Fruit fly (Drosophila melanogaster) whole organism, pupa: ENCODE results near the gene CG31650.
A peak's percentile ranks its signal among the peaks of the same experiment; 100 is the strongest.

Source experiments
- CG10348 ChIP-seq: fragments of 200-800 bp; sonication (Bioruptor generic); IDR thresholded peaks from 2 replicates; pipeline ENCODE4 v1.3.6; 2022; ENCODE audit warnings: missing biosample characterization, missing genetic modification characterization
- CG12605 ChIP-seq: fragments of 200-800 bp; sonication (Bioruptor generic); IDR thresholded peaks from 2 replicates; pipeline ENCODE4 v1.3.6; 2022; ENCODE audit warnings: missing biosample characterization, missing genetic modification characterization
- CG13204 ChIP-seq: fragments of 200-800 bp; sonication (Bioruptor generic); optimal IDR thresholded peaks from 2 replicates; lab custom pipeline; 2018; ENCODE audit warnings: missing biosample characterization, mild to moderate bottlenecking, missing genetic modification characterization, moderate library complexity
- CG14655 ChIP-seq: fragments of 200-800 bp; sonication (Bioruptor generic); optimal IDR thresholded peaks from 3 replicates; lab custom pipeline; 2017; ENCODE audit warnings: mild to moderate bottlenecking, missing biosample characterization, missing genetic modification reagents, missing genetic modification characterization
- CG15710 ChIP-seq: fragments of 200-800 bp; sonication (Bioruptor generic); optimal IDR thresholded peaks from 2 replicates; lab custom pipeline; 2018; ENCODE audit warnings: missing biosample characterization, mild to moderate bottlenecking, missing genetic modification characterization, moderate library complexity
- CG17806 ChIP-seq: fragments of 200-800 bp; sonication (Bioruptor generic); optimal IDR thresholded peaks from 2 replicates; lab custom pipeline; 2018; ENCODE audit warnings: missing biosample characterization, mild to moderate bottlenecking, missing genetic modification characterization, moderate library complexity
- CG32121 ChIP-seq: fragments of 200-800 bp; sonication (Bioruptor generic); IDR thresholded peaks from 2 replicates; pipeline ENCODE4 v1.3.6; 2022; ENCODE audit warnings: missing biosample characterization, missing genetic modification characterization
- CG34367 ChIP-seq: fragments of 200-800 bp; sonication (Bioruptor generic); optimal IDR thresholded peaks from 2 replicates; lab custom pipeline; 2018; ENCODE audit warnings: missing biosample characterization, mild to moderate bottlenecking, missing genetic modification characterization
- CG4496 ChIP-seq: fragments of 200-800 bp; sonication (Bioruptor generic); IDR thresholded peaks from 3 replicates; pipeline ENCODE4 v1.3.6; 2022; ENCODE audit warnings: missing biosample characterization, missing genetic modification characterization
- CG8159 ChIP-seq: fragments of 200-800 bp; sonication (Bioruptor generic); optimal IDR thresholded peaks from 3 replicates; lab custom pipeline; 2018; ENCODE audit warnings: missing biosample characterization, mild to moderate bottlenecking, missing genetic modification characterization, moderate library complexity
- CG8301 ChIP-seq: fragments of 200-800 bp; sonication (Bioruptor generic); optimal IDR thresholded peaks from 2 replicates; lab custom pipeline; 2018; ENCODE audit warnings: missing biosample characterization, mild to moderate bottlenecking, missing genetic modification characterization
- CG9948 ChIP-seq: fragments of 200-800 bp; sonication (Bioruptor generic); optimal IDR thresholded peaks from 2 replicates; lab custom pipeline; 2018; ENCODE audit warnings: missing biosample characterization, mild to moderate bottlenecking, missing genetic modification characterization, moderate library complexity
- D1 ChIP-seq: fragments of 200-800 bp; sonication (Bioruptor generic); optimal IDR thresholded peaks from 2 replicates; lab custom pipeline; 2018; ENCODE audit warnings: missing biosample characterization, mild to moderate bottlenecking, missing genetic modification characterization, moderate library complexity
- EcR ChIP-seq: fragments of 200-800 bp; sonication (Bioruptor generic); optimal IDR thresholded peaks from 3 replicates; lab custom pipeline; 2019; ENCODE audit warnings: missing biosample characterization, missing genetic modification characterization, mild to moderate bottlenecking, moderate library complexity, missing genetic modification reagents
- Ets98B ChIP-seq: fragments of 200-800 bp; sonication (Bioruptor generic); IDR thresholded peaks from 2 replicates; pipeline ENCODE4 v1.3.6; 2022; ENCODE audit warnings: missing biosample characterization, missing genetic modification characterization
- Pif1A ChIP-seq: fragments of 200-800 bp; sonication (Bioruptor generic); optimal IDR thresholded peaks from 3 replicates; lab custom pipeline; 2016; ENCODE audit warnings: missing biosample characterization, missing genetic modification characterization
- Pif1B ChIP-seq: fragments of 200-800 bp; sonication (Bioruptor generic); optimal IDR thresholded peaks from 3 replicates; lab custom pipeline; 2016; ENCODE audit warnings: missing biosample characterization, missing genetic modification characterization
- Snoo ChIP-seq: fragments of 200-800 bp; sonication (Bioruptor generic); optimal IDR thresholded peaks from 3 replicates; lab custom pipeline; 2017; ENCODE audit warnings: missing biosample characterization, mild to moderate bottlenecking, missing genetic modification characterization, inconsistent platforms
- fd96Ca ChIP-seq: fragments of 200-800 bp; sonication (Bioruptor generic); IDR thresholded peaks from 3 replicates; pipeline ENCODE4 v1.3.6; 2022; ENCODE audit warnings: missing biosample characterization, missing genetic modification characterization
- gl ChIP-seq: fragments of 200-800 bp; sonication (Bioruptor generic); optimal IDR thresholded peaks from 2 replicates; lab custom pipeline; 2018; ENCODE audit warnings: missing biosample characterization, mild to moderate bottlenecking, missing genetic modification characterization
- rn ChIP-seq: fragments of 200-800 bp; sonication (Bioruptor generic); IDR thresholded peaks from 2 replicates; pipeline ENCODE4 v1.3.6; 2022; ENCODE audit warnings: missing biosample characterization, missing genetic modification characterization

The CG31650 gene

dm6 chr2L:5022602-5023001, 21.9 kb downstream of the CG31650 start:
- TF ChIP-seq CG34367 (tag; lab: Kevin White, UChicago): no peak
- no peak for TF ChIP-seq D1 (tag; lab: Kevin White, UChicago)

- TF ChIP-seq EcR (GFP tag; lab: Kevin White, UChicago) (peak; percentile 20), Ets98B (GFP tag; lab: Robert Waterston, UW) (no peak), rn (GFP tag; lab: Robert Waterston, UW) (no peak), CG17806 (tag; lab: Kevin White, UChicago) (no peak)
These were observed 24.0 kb downstream of the CG31650 start for dm6 chr2L:5020479-5020878.

- TF ChIP-seq CG17806 (tag; lab: Kevin White, UChicago): peak; percentile 13
- no peak for TF ChIP-seq Ets98B (GFP tag; lab: Robert Waterston, UW)
- TF ChIP-seq CG12605 (GFP tag; lab: Robert Waterston, UW): no peak
- no peak for TF ChIP-seq D1 (tag; lab: Kevin White, UChicago)
- no peak for TF ChIP-seq CG8301 (tag; lab: Kevin White, UChicago)
- no peak for TF ChIP-seq fd96Ca (GFP tag; lab: Robert Waterston, UW)
- TF ChIP-seq gl (tag; lab: Kevin White, UChicago): no peak
- TF ChIP-seq CG15710 (tag; lab: Kevin White, UChicago): peak; percentile 43
- no peak for TF ChIP-seq CG32121 (GFP tag; lab: Robert Waterston, UW)
- no peak for TF ChIP-seq Pif1A (GFP tag; lab: Kevin White, UChicago)
- TF ChIP-seq rn (GFP tag; lab: Robert Waterston, UW): no peak
- TF ChIP-seq CG8159 (tag; lab: Kevin White, UChicago): peak; percentile 31
- TF ChIP-seq CG9948 (tag; lab: Kevin White, UChicago): no peak
- peak; percentile 29 for TF ChIP-seq EcR (GFP tag; lab: Kevin White, UChicago)
These were observed 33.7 kb downstream of the CG31650 start, which contains the start of the genes CG31917, Tfb5 and SelT for dm6 chr2L:5010784-5011260. Gene CG31917, minus strand, starts transcription at chr2L:5010834. Gene Tfb5, minus strand, starts transcription at chr2L:5010834. Gene SelT, plus strand, starts transcription at chr2L:5010922.

dm6 chr2L:5009306-5010030, 35.0 kb downstream of the CG31650 start, which contains the start of gene Rtnl1:
Gene Rtnl1, minus strand, starts transcription at chr2L:5009720.
- TF ChIP-seq CG17806 (tag; lab: Kevin White, UChicago): peak; percentile 11
- TF ChIP-seq EcR (GFP tag; lab: Kevin White, UChicago): peak; percentile 44
- TF ChIP-seq CG8159 (tag; lab: Kevin White, UChicago): no peak
- no peak for TF ChIP-seq CG34367 (tag; lab: Kevin White, UChicago)
- 0 out of 2 replicates have a peak, but pooled peaks have one; percentile 12 for TF ChIP-seq CG12605 (GFP tag; lab: Robert Waterston, UW)
- peak; percentile 34; the same call in 1 of the 3 replicates for TF ChIP-seq CG4496 (GFP tag; lab: Robert Waterston, UW)

- peak; percentile 0 for TF ChIP-seq CG8159 (tag; lab: Kevin White, UChicago)
- peak; percentile 19 for TF ChIP-seq EcR (GFP tag; lab: Kevin White, UChicago)
- no peak for TF ChIP-seq CG32121 (GFP tag; lab: Robert Waterston, UW)
- peak; percentile 25; the same call in 1 of the 2 replicates for TF ChIP-seq Ets98B (GFP tag; lab: Robert Waterston, UW)
These were observed 37.3 kb downstream of the CG31650 start for dm6 chr2L:5007256-5007655.

- no peak for TF ChIP-seq CG4496 (GFP tag; lab: Robert Waterston, UW)
- peak; percentile 47 for TF ChIP-seq EcR (GFP tag; lab: Kevin White, UChicago)
- TF ChIP-seq fd96Ca (GFP tag; lab: Robert Waterston, UW): no peak
These were observed 38.2 kb downstream of the CG31650 start for dm6 chr2L:5006323-5006722.

dm6 chr2L:5005464-5005764, 39.1 kb downstream of the CG31650 start:
- TF ChIP-seq CG17806 (tag; lab: Kevin White, UChicago): no peak
- TF ChIP-seq CG14655: no peak
- no peak for TF ChIP-seq CG9948 (tag; lab: Kevin White, UChicago)
- TF ChIP-seq fd96Ca (GFP tag; lab: Robert Waterston, UW): no peak
- no peak for TF ChIP-seq CG13204
- no peak for TF ChIP-seq CG32121 (GFP tag; lab: Robert Waterston, UW)
- TF ChIP-seq CG34367 (tag; lab: Kevin White, UChicago): no peak
- TF ChIP-seq Snoo: no peak
- TF ChIP-seq Pif1A (GFP tag; lab: Kevin White, UChicago): no peak
- TF ChIP-seq CG12605 (GFP tag; lab: Robert Waterston, UW): no peak
- TF ChIP-seq Ets98B (GFP tag; lab: Robert Waterston, UW): no peak
- TF ChIP-seq gl (tag; lab: Kevin White, UChicago): no peak
- no peak for TF ChIP-seq Pif1B (GFP tag; lab: Kevin White, UChicago)
- TF ChIP-seq CG10348: no peak
- no peak for TF ChIP-seq CG15710 (tag; lab: Kevin White, UChicago)
- TF ChIP-seq CG8159 (tag; lab: Kevin White, UChicago): no peak
- TF ChIP-seq, all 21 proteins: peak for 0
